Fruit fly (Drosophila melanogaster) Kc167 (cell line): ENCODE data around the gene Sgs3.

Source experiments
- Myc ChIP-seq: fragments of >200 bp; optimal IDR thresholded peaks from 2 replicates; lab custom pipeline; 2017; ENCODE audit warnings: missing external identifiers
- Sin3A ChIP-seq: fragments of >200 bp; optimal IDR thresholded peaks from 2 replicates; lab custom pipeline; 2018; ENCODE audit warnings: missing external identifiers
- h ChIP-seq: fragments of >200 bp; optimal IDR thresholded peaks from 3 replicates; lab custom pipeline; 2018; ENCODE audit warnings: missing external identifiers
- insv ChIP-seq: fragments of >200 bp; optimal IDR thresholded peaks from 3 replicates; lab custom pipeline; 2018; ENCODE audit warnings: missing external identifiers
- psq ChIP-seq: fragments of >200 bp; optimal IDR thresholded peaks from 2 replicates; lab custom pipeline; 2017; ENCODE audit warnings: missing external identifiers
- ttk ChIP-seq: sonication (Bioruptor generic); optimal IDR thresholded peaks from 2 replicates; lab custom pipeline; 2017; ENCODE audit warnings: missing external identifiers

Gene Sgs3

DNA sequence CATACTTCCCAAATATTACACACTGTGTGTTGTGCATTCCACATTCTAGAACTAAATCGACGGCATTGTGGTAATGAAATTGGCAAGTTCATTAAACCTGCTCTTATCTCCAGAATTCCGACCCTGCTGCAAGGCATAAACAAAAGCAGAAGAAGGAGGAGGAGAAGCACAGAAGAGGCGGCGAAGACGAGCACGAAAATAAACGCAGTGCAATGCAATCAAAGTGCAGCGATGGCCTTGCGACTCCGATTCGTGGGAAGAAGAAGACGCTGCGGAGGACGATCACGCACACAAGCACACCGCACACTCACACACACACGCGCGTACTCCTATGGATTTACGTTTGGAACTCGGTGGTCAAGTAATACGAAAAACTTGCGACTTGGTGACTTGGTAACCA, 48.9 kb downstream of the Sgs3 start:
- TF ChIP-seq ttk (lab: Kevin White, UChicago) (no peak), Myc (lab: Kevin White, UChicago) (no peak), h (lab: Kevin White, UChicago) (no peak), psq (lab: Kevin White, UChicago) (no peak), insv (lab: Kevin White, UChicago) (no peak), Sin3A (lab: Kevin White, UChicago) (no peak)

DNA sequence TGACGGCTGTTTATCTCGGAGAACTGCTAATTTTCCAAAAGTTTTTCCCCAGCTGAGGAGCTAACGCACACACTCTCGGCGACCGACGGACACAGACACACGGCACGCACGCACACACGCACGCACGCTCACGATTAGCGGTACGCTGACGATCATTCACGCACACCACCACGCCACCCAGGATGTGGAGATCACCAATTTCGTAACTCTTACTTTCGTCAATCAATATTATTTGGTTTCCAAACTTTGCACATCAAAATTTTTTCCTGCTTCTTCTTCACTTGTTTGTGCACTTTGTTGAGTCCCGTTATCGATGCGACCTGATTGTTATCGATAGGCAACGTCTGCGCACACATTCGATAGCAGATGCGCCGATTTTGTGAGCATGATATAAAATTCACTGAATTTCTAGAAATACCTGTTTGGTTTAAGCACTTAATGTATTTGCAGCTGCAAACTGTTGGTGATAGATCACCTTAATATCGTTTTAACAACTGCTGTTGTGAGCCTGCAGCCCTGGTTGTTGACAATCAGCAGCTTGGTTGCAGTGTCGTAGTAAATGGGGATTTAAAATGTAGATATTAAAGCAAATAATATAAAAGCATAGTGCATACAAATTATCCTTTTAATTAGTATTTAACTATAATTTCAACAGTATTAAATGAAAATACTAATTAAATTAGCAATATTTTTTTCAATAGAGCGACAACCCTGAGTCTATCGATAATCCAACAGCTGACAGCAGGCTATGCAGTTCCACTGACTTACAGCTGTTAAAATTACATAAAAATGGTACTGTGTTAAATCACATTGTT, 50.1 kb downstream of the Sgs3 start, which contains the start of the genes CG7394 and Mob2:
TSS of gene CG7394 (plus strand) at position 51 of the 815 bp plus-strand sequence.
TSS of gene Mob2 (minus strand) at position 288 of the 815 bp plus-strand sequence.
- TF ChIP-seq Myc (lab: Kevin White, UChicago) = no peak
- no peak for TF ChIP-seq psq (lab: Kevin White, UChicago)
- no peak for TF ChIP-seq insv (lab: Kevin White, UChicago)
- TF ChIP-seq h (lab: Kevin White, UChicago) = no peak
- TF ChIP-seq ttk (lab: Kevin White, UChicago) = no peak
- no peak for TF ChIP-seq Sin3A (lab: Kevin White, UChicago)
